Worm (Caenorhabditis elegans): ENCODE data around the gene B0281.4.

Gene B0281.4

ce11 chrII:2306741-2307140 is 8.1 kb upstream of the B0281.4 start, which contains the start of gene B0281.3:
TSS of gene B0281.3 (plus strand) at chrII:2307041.
- TF ChIP-seq hnd-1 (tag; optimal IDR thresholded peaks at IDR 0.05) = no peak
- no peak for TF ChIP-seq tra-4 (tag; optimal IDR thresholded peaks at IDR 0.05)
- TF ChIP-seq sea-1 (GFP tag; conservative IDR thresholded peaks at IDR 0.05) = no peak
- TF ChIP-seq pes-1 (GFP tag; IDR thresholded peaks at IDR 0.05) = no peak
- no peak for TF ChIP-seq tbx-37 (GFP tag; conservative IDR thresholded peaks at IDR 0.05)
- no peak for TF ChIP-seq ama-1 (optimal IDR thresholded peaks at IDR 0.05)
- no peak for TF ChIP-seq flt-1 (GFP tag; IDR thresholded peaks at IDR 0.05)
- no peak for TF ChIP-seq F13C5.2 (tag; optimal IDR thresholded peaks at IDR 0.05)
- TF ChIP-seq scrt-1 (GFP tag; IDR thresholded peaks at IDR 0.05) = no peak
- no peak for TF ChIP-seq hmg-4 (GFP tag; optimal IDR thresholded peaks at IDR 0.05)
- TF ChIP-seq ceh-13 (GFP tag; optimal IDR thresholded peaks at IDR 0.05) = no peak
- TF ChIP-seq hmbx-1 (tag; optimal IDR thresholded peaks at IDR 0.05) = no peak
- no peak for TF ChIP-seq aly-1 (tag; optimal IDR thresholded peaks at IDR 0.05)
- TF ChIP-seq tbx-11 (GFP tag; IDR thresholded peaks at IDR 0.05) = no peak

ce11 chrII:2305507-2305906 is 6.9 kb upstream of the B0281.4 start:
- TF ChIP-seq pes-1 (GFP tag; IDR thresholded peaks at IDR 0.05) (no peak), B0310.2 (tag; optimal IDR thresholded peaks at IDR 0.05) (no peak), ceh-13 (GFP tag; optimal IDR thresholded peaks at IDR 0.05) (no peak), tbx-11 (GFP tag; IDR thresholded peaks at IDR 0.05) (no peak), hmbx-1 (tag; optimal IDR thresholded peaks at IDR 0.05) (no peak), scrt-1 (GFP tag; IDR thresholded peaks at IDR 0.05) (no peak), aly-1 (tag; optimal IDR thresholded peaks at IDR 0.05) (no peak), flt-1 (GFP tag; IDR thresholded peaks at IDR 0.05) (no peak), ets-7 (tag; optimal IDR thresholded peaks at IDR 0.05) (no peak), tbx-37 (GFP tag; conservative IDR thresholded peaks at IDR 0.05) (no peak), hnd-1 (tag; optimal IDR thresholded peaks at IDR 0.05) (no peak), F13C5.2 (tag; optimal IDR thresholded peaks at IDR 0.05) (no peak), sea-1 (GFP tag; conservative IDR thresholded peaks at IDR 0.05) (no peak), ama-1 (optimal IDR thresholded peaks at IDR 0.05) (no peak), tra-4 (tag; optimal IDR thresholded peaks at IDR 0.05) (no peak)

- no peak for TF ChIP-seq ets-7 (tag; optimal IDR thresholded peaks at IDR 0.05)
- no peak for TF ChIP-seq hnd-1 (tag; optimal IDR thresholded peaks at IDR 0.05)
- TF ChIP-seq F13C5.2 (tag; optimal IDR thresholded peaks at IDR 0.05) = no peak
- no peak for TF ChIP-seq hmg-4 (GFP tag; optimal IDR thresholded peaks at IDR 0.05)
- TF ChIP-seq B0310.2 (tag; optimal IDR thresholded peaks at IDR 0.05) = no peak
- TF ChIP-seq ama-1 (optimal IDR thresholded peaks at IDR 0.05) = no peak
- no peak for TF ChIP-seq sea-1 (GFP tag; conservative IDR thresholded peaks at IDR 0.05)
- TF ChIP-seq aly-1 (tag; optimal IDR thresholded peaks at IDR 0.05) = no peak
- no peak for TF ChIP-seq tbx-37 (GFP tag; conservative IDR thresholded peaks at IDR 0.05)
- no peak for TF ChIP-seq tra-4 (tag; optimal IDR thresholded peaks at IDR 0.05)
- no peak for TF ChIP-seq scrt-1 (GFP tag; IDR thresholded peaks at IDR 0.05)
- TF ChIP-seq ceh-13 (GFP tag; optimal IDR thresholded peaks at IDR 0.05) = no peak
- TF ChIP-seq hmbx-1 (tag; optimal IDR thresholded peaks at IDR 0.05) = no peak
- TF ChIP-seq tbx-11 (GFP tag; IDR thresholded peaks at IDR 0.05) = no peak
- TF ChIP-seq flt-1 (GFP tag; IDR thresholded peaks at IDR 0.05) = no peak
- no peak for TF ChIP-seq ceh-36 (tag; optimal IDR thresholded peaks at IDR 0.05)
Measured at ce11 chrII:2304575-2304974, 5.9 kb upstream of the B0281.4 start.

DNA sequence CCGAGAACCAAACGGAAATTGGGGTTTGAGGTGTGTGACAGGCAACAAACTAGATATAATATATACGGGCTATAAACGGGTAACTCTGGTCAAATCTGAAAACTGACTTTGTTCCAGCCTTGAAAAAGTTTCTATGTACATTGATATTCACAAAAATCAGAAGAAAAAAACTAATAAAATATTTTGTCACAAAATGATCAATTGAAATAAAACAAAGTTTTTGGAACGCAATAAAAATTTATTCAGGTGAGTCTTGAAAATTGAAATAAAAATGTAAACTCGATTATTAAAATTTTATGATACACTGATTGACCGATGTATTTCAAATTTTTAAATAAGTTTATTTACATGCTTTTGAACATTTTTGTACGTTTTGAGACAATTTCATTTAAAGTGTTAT is 3.7 kb upstream of the B0281.4 start, which contains the start of gene B0281.6:
B0281.6 (minus strand) TSS at position 101 of the 400 bp plus-strand sequence.
- no peak for TF ChIP-seq ceh-36 (tag; optimal IDR thresholded peaks at IDR 0.05)
- TF ChIP-seq hmg-4 (GFP tag; optimal IDR thresholded peaks at IDR 0.05) = no peak
- TF ChIP-seq flt-1 (GFP tag; IDR thresholded peaks at IDR 0.05) = no peak
- TF ChIP-seq B0310.2 (tag; optimal IDR thresholded peaks at IDR 0.05) = no peak
- TF ChIP-seq F13C5.2 (tag; optimal IDR thresholded peaks at IDR 0.05) = no peak
- no peak for TF ChIP-seq ceh-13 (GFP tag; optimal IDR thresholded peaks at IDR 0.05)
- no peak for TF ChIP-seq ama-1 (optimal IDR thresholded peaks at IDR 0.05)
- no peak for TF ChIP-seq ets-7 (tag; optimal IDR thresholded peaks at IDR 0.05)
- no peak for TF ChIP-seq hnd-1 (tag; optimal IDR thresholded peaks at IDR 0.05)
- TF ChIP-seq tra-4 (tag; optimal IDR thresholded peaks at IDR 0.05) = no peak
- no peak for TF ChIP-seq scrt-1 (GFP tag; IDR thresholded peaks at IDR 0.05)
- no peak for TF ChIP-seq pes-1 (GFP tag; IDR thresholded peaks at IDR 0.05)
- no peak for TF ChIP-seq hmbx-1 (tag; optimal IDR thresholded peaks at IDR 0.05)

- TF ChIP-seq sea-1 (GFP tag; conservative IDR thresholded peaks at IDR 0.05) = no peak
Measured at ce11 chrII:2300861-2301260, 2.2 kb upstream of the B0281.4 start, which contains the start of gene B0281.5. TSS of gene B0281.5 (minus strand) at chrII:2300961.

DNA sequence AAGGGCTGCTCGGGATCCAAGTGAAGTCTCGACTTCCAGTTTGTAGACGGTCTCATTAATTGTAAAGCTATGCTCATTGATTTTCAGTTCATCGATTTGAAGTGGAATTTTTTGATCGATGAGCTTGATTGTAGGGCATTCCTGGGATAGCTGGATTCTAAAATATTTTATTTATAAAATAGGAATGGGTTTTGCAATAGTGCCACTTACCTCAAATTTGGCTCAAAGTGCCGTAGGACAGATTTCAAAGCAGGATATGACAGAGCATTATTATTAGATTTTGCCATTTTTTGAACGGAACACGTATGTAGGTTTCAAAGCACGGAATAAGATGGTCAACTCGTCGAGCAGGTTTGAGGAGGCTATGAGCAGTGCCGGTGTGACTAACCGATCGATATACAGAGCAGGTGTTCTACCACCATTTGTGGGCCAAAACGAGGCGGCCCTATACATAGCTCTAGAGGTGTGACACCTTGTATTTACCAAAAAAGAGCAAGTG is 2.8 kb downstream of the B0281.4 start, which contains the start of gene fbxc-25:
fbxc-25 (minus strand) TSS at position 449 of the 499 bp plus-strand sequence.
- TF ChIP-seq tbx-11 (GFP tag; IDR thresholded peaks at IDR 0.05) (no peak), ets-7 (tag; optimal IDR thresholded peaks at IDR 0.05) (no peak)

DNA sequence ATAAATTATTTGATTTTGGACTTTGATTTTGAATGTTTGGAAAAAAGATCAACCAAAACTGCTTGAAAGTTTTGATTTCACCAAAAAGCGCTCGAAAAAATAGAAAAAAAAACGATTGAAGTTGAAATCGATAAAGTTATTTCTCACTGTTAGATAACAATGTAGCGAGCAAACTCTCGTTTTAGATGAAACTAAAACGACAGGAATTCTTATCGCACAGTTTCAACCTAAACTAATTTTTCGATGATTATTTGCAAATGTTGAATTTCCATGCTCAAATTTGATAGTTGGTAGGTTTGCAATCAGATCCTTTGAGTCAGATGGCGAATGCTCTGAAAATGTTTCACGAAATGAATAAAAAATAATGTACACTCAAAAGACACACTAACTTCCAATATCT is 6.1 kb downstream of the B0281.4 start:
- TF ChIP-seq scrt-1 (GFP tag; IDR thresholded peaks at IDR 0.05) (no peak), tbx-37 (GFP tag; conservative IDR thresholded peaks at IDR 0.05) (no peak), hmg-4 (GFP tag; optimal IDR thresholded peaks at IDR 0.05) (no peak), pes-1 (GFP tag; IDR thresholded peaks at IDR 0.05) (no peak), sea-1 (GFP tag; conservative IDR thresholded peaks at IDR 0.05) (no peak), tbx-11 (GFP tag; IDR thresholded peaks at IDR 0.05) (no peak), hmbx-1 (tag; optimal IDR thresholded peaks at IDR 0.05) (no peak), tra-4 (tag; optimal IDR thresholded peaks at IDR 0.05) (no peak), flt-1 (GFP tag; IDR thresholded peaks at IDR 0.05) (no peak), hnd-1 (tag; optimal IDR thresholded peaks at IDR 0.05) (no peak), ama-1 (optimal IDR thresholded peaks at IDR 0.05) (no peak), aly-1 (tag; optimal IDR thresholded peaks at IDR 0.05) (no peak), ets-7 (tag; optimal IDR thresholded peaks at IDR 0.05) (no peak), ceh-13 (GFP tag; optimal IDR thresholded peaks at IDR 0.05) (no peak), ceh-36 (tag; optimal IDR thresholded peaks at IDR 0.05) (no peak), F13C5.2 (tag; optimal IDR thresholded peaks at IDR 0.05) (no peak), B0310.2 (tag; optimal IDR thresholded peaks at IDR 0.05) (no peak)
